Fruit fly (Drosophila melanogaster) whole organism, embryonic: ENCODE results near the gene Mfe2.
A peak's percentile ranks its signal among the peaks of the same experiment; 100 is the strongest.

Source experiments
- Abd-B ChIP-seq: fragments of 200-800 bp; sonication (Bioruptor generic); optimal IDR thresholded peaks from 2 replicates; lab custom pipeline; 2018; ENCODE audit warnings: missing biosample characterization, mild to moderate bottlenecking, missing genetic modification characterization, moderate library complexity
- C15 ChIP-seq: fragments of 200-800 bp; sonication (Bioruptor generic); IDR thresholded peaks from 3 replicates; pipeline ENCODE4 v1.3.6; 2022; ENCODE audit warnings: missing biosample characterization, missing genetic modification characterization
- CG3995 ChIP-seq: fragments of 200-800 bp; sonication (Bioruptor generic); optimal IDR thresholded peaks from 3 replicates; lab custom pipeline; 2016; ENCODE audit warnings: missing biosample characterization, missing genetic modification characterization
- CG4424 ChIP-seq: fragments of 200-800 bp; sonication (Bioruptor generic); optimal IDR thresholded peaks from 3 replicates; lab custom pipeline; 2016; ENCODE audit warnings: missing biosample characterization, missing genetic modification characterization
- lilli ChIP-seq: fragments of 200-800 bp; sonication (Bioruptor generic); optimal IDR thresholded peaks from 3 replicates; lab custom pipeline; 2016; ENCODE audit warnings: missing biosample characterization, missing genetic modification characterization
- psq ChIP-seq: fragments of 200-800 bp; sonication (Bioruptor generic); optimal IDR thresholded peaks from 2 replicates; lab custom pipeline; 2017; ENCODE audit warnings: missing biosample characterization, missing genetic modification characterization
- unc-4 ChIP-seq: fragments of 200-800 bp; sonication (Bioruptor generic); IDR thresholded peaks from 2 replicates; pipeline ENCODE4 v1.3.6; 2022; ENCODE audit warnings: missing biosample characterization, missing genetic modification characterization; ENCODE audit not compliant: partially characterized antibody

dm6 chrX:16323063-16323462 is 52.3 kb downstream of the Mfe2 start, which contains the start of the genes CG9917 and CG32579:
- no peak for TF ChIP-seq psq
- no peak for TF ChIP-seq CG4424 (GFP tag; lab: Kevin White, UChicago)
- TF ChIP-seq unc-4 (GFP tag; lab: Robert Waterston, UW), result peak; percentile 78
- TF ChIP-seq Abd-B, result no peak
- no peak for TF ChIP-seq lilli (GFP tag; lab: Kevin White, UChicago)
- no peak for TF ChIP-seq C15 (GFP tag; lab: Robert Waterston, UW)
- peak; percentile 80 for TF ChIP-seq CG3995 (GFP tag; lab: Kevin White, UChicago)
